Fruit fly (Drosophila melanogaster): ENCODE results near the gene Pmi.

- TF ChIP-seq insv (optimal IDR thresholded peaks at IDR 0.05): no peak
- no peak for TF ChIP-seq Sin3A (optimal IDR thresholded peaks at IDR 0.05)
Measured at dm6 chr3L:5770113-5770798, 9.6 kb upstream of the Pmi start.

Measured in Kc167 (cell line).